Worm (Caenorhabditis elegans): ENCODE results near the gene glb-11.

DNA sequence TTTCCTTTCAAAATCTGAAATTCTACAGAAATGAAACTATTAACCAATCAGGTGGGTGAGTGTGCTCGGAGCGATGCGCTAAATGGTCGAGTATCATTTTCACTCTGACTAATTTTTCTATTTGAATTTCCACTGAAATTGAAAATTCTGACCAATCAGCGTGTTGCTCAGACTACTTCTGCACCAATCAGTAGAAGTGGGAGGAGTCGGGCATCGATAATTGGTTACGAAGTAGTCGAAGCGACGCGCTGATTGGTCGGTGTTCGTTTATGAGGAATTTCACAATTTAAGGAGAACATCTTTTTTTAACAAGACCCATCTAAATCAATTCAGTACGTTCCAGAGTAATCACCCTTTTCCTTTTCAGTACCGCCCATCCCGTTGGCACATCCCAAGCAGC is 17.2 kb upstream of the glb-11 start:
- no peak for TF ChIP-seq unc-62 (GFP tag; optimal IDR thresholded peaks at IDR 0.05)
- no peak for TF ChIP-seq fos-1 (tag; optimal IDR thresholded peaks at IDR 0.05)
- no peak for TF ChIP-seq skn-1 (tag; optimal IDR thresholded peaks at IDR 0.05)
- TF ChIP-seq elt-3 (tag; optimal IDR thresholded peaks at IDR 0.05) = no peak
- TF ChIP-seq egl-5 (tag; optimal IDR thresholded peaks at IDR 0.05) = no peak
- no peak for TF ChIP-seq fkh-2 (tag; optimal IDR thresholded peaks at IDR 0.05)

Data from whole organism, L3 larva.